Fruit fly (Drosophila melanogaster) whole organism, embryonic: ENCODE data around the gene PhKgamma.

ENCODE experiments used
- ATbp ChIP-seq: fragments of 200-800 bp; sonication (Bioruptor generic); optimal IDR thresholded peaks from 2 replicates; lab custom pipeline; 2017; ENCODE audit warnings: missing biosample characterization, mild to moderate bottlenecking, missing genetic modification characterization, missing genetic modification reagents
- CG10147 ChIP-seq: fragments of 200-800 bp; sonication (Bioruptor generic); optimal IDR thresholded peaks from 2 replicates; lab custom pipeline; 2019; ENCODE audit warnings: missing biosample characterization, mild to moderate bottlenecking, missing genetic modification characterization, moderate library complexity
- CG1024 ChIP-seq: fragments of 200-800 bp; sonication (Bioruptor generic); IDR thresholded peaks from 2 replicates; pipeline ENCODE4 v1.3.6; 2022; ENCODE audit warnings: missing biosample characterization, missing genetic modification characterization
- CG10267 ChIP-seq: fragments of 200-800 bp; sonication (Bioruptor generic); optimal IDR thresholded peaks from 2 replicates; lab custom pipeline; 2018; ENCODE audit warnings: missing biosample characterization, mild to moderate bottlenecking, missing genetic modification characterization, moderate library complexity
- CG10321 ChIP-seq: fragments of 200-800 bp; sonication (Bioruptor generic); IDR thresholded peaks from 2 replicates; pipeline ENCODE4 v1.3.6; 2022; ENCODE audit warnings: missing biosample characterization, missing genetic modification characterization
- CG10431 ChIP-seq: fragments of 200-800 bp; sonication (Bioruptor generic); optimal IDR thresholded peaks from 3 replicates; lab custom pipeline; 2018; ENCODE audit warnings: missing biosample characterization, mild to moderate bottlenecking, missing genetic modification characterization
- CG10565 ChIP-seq: fragments of 200-800 bp; sonication (Bioruptor generic); optimal IDR thresholded peaks from 3 replicates; lab custom pipeline; 2016; ENCODE audit warnings: missing biosample characterization, mild to moderate bottlenecking, missing genetic modification characterization
- CG12744 ChIP-seq: fragments of 200-800 bp; sonication (Bioruptor generic); optimal IDR thresholded peaks from 2 replicates; lab custom pipeline; 2016; ENCODE audit warnings: missing biosample characterization, missing genetic modification characterization
- CG13775 ChIP-seq: fragments of 200-800 bp; sonication (Bioruptor generic); optimal IDR thresholded peaks from 3 replicates; lab custom pipeline; 2017; ENCODE audit warnings: missing biosample characterization, mild to moderate bottlenecking, missing genetic modification characterization
- CG13894 ChIP-seq: fragments of 200-800 bp; sonication (Bioruptor generic); optimal IDR thresholded peaks from 3 replicates; lab custom pipeline; 2018; ENCODE audit warnings: missing biosample characterization, mild to moderate bottlenecking, missing genetic modification characterization, moderate library complexity
- CG14860 ChIP-seq: fragments of 200-800 bp; sonication (Bioruptor generic); IDR thresholded peaks from 3 replicates; pipeline ENCODE4 v1.3.6; 2022; ENCODE audit warnings: missing biosample characterization, missing genetic modification characterization; ENCODE audit not compliant: partially characterized antibody
- CG15601 ChIP-seq: fragments of 200-800 bp; sonication (Bioruptor generic); optimal IDR thresholded peaks from 3 replicates; lab custom pipeline; 2019; ENCODE audit warnings: missing biosample characterization, mild to moderate bottlenecking, missing genetic modification characterization, moderate library complexity
- CG1647 ChIP-seq: fragments of 200-800 bp; sonication (Bioruptor generic); optimal IDR thresholded peaks from 3 replicates; lab custom pipeline; 2016; ENCODE audit warnings: missing biosample characterization, missing genetic modification characterization
- CG16779 ChIP-seq: fragments of 200-800 bp; sonication (Bioruptor generic); IDR thresholded peaks from 2 replicates; pipeline ENCODE4 v1.3.6; 2022; ENCODE audit warnings: missing biosample characterization, missing genetic modification characterization
- CG17328 ChIP-seq: fragments of 200-800 bp; sonication (Bioruptor generic); IDR thresholded peaks from 2 replicates; pipeline ENCODE4 v1.3.6; 2022; ENCODE audit warnings: missing biosample characterization, missing genetic modification characterization
- CG17361 ChIP-seq: fragments of 200-800 bp; sonication (Bioruptor generic); IDR thresholded peaks from 3 replicates; pipeline ENCODE4 v1.3.6; 2022; ENCODE audit warnings: missing biosample characterization, missing genetic modification characterization
- CG33557 ChIP-seq: fragments of 200-800 bp; sonication (Bioruptor generic); optimal IDR thresholded peaks from 2 replicates; lab custom pipeline; 2019; ENCODE audit warnings: missing biosample characterization, mild to moderate bottlenecking, missing genetic modification characterization, moderate library complexity
- CG3838 ChIP-seq: fragments of 200-800 bp; sonication (Bioruptor generic); optimal IDR thresholded peaks from 3 replicates; lab custom pipeline; 2016; ENCODE audit warnings: missing biosample characterization, missing genetic modification characterization
- CG3995 ChIP-seq: fragments of 200-800 bp; sonication (Bioruptor generic); optimal IDR thresholded peaks from 3 replicates; lab custom pipeline; 2016; ENCODE audit warnings: missing biosample characterization, missing genetic modification characterization
- CG5180 ChIP-seq: fragments of 200-800 bp; sonication (Bioruptor generic); optimal IDR thresholded peaks from 3 replicates; lab custom pipeline; 2017; ENCODE audit warnings: missing biosample characterization, missing genetic modification characterization, mild to moderate bottlenecking, moderate library complexity, missing genetic modification reagents
- E2f1 ChIP-seq: fragments of 200-800 bp; sonication (Bioruptor generic); IDR thresholded peaks from 2 replicates; pipeline ENCODE4 v1.3.6; 2022; ENCODE audit warnings: missing biosample characterization, missing genetic modification characterization
- Hand ChIP-seq: fragments of 200-800 bp; sonication (Bioruptor generic); optimal IDR thresholded peaks from 2 replicates; lab custom pipeline; 2017; ENCODE audit warnings: mild to moderate bottlenecking, missing biosample characterization, missing genetic modification reagents, missing genetic modification characterization
- Pdp1 ChIP-seq, 2 experiments: fragments of 200-800 bp; sonication (Bioruptor generic); optimal IDR thresholded peaks; 3 replicates each; lab custom pipeline; 2016; ENCODE audit warnings: missing biosample characterization in 2 of 2, missing genetic modification characterization in 2 of 2, mild to moderate bottlenecking in 1 of 2, moderate library complexity in 1 of 2
- Trl ChIP-seq, 3 experiments: fragments of >200 bp in 2 of 3; fragments of 200-800 bp in 1 of 3; sonication (Bioruptor generic) in 1 of 3; optimal IDR thresholded peaks; 2 replicates in 1 of 3; 3 replicates in 2 of 3; lab custom pipeline; 2016 to 2017; ENCODE audit warnings: missing biosample characterization in 1 of 3, missing genetic modification characterization in 1 of 3
- Usf ChIP-seq: fragments of 200-800 bp; sonication (Bioruptor generic); optimal IDR thresholded peaks from 2 replicates; lab custom pipeline; 2017; ENCODE audit warnings: missing genotype, missing biosample characterization, missing genetic modification characterization
- Vsx1 ChIP-seq: fragments of 200-800 bp; sonication (Bioruptor generic); optimal IDR thresholded peaks from 2 replicates; lab custom pipeline; 2017; ENCODE audit warnings: missing biosample characterization, mild to moderate bottlenecking, missing genetic modification characterization, missing genetic modification reagents
- ato ChIP-seq: fragments of 200-800 bp; sonication (Bioruptor generic); IDR thresholded peaks from 2 replicates; pipeline ENCODE4 v1.3.6; 2022; ENCODE audit warnings: missing biosample characterization, missing genetic modification characterization; ENCODE audit not compliant: partially characterized antibody
- bcd ChIP-seq: fragments of 200-800 bp; sonication (Bioruptor generic); optimal IDR thresholded peaks from 2 replicates; lab custom pipeline; 2017; ENCODE audit warnings: missing biosample characterization, mild to moderate bottlenecking, missing genetic modification characterization
- caup ChIP-seq: fragments of 200-800 bp; sonication (Bioruptor generic); optimal IDR thresholded peaks from 3 replicates; lab custom pipeline; 2017; ENCODE audit warnings: missing biosample characterization, mild to moderate bottlenecking, missing genetic modification characterization, moderate library complexity; ENCODE audit not compliant: severe bottlenecking
- dan ChIP-seq: fragments of 200-800 bp; sonication (Bioruptor generic); IDR thresholded peaks from 2 replicates; pipeline ENCODE4 v1.3.6; 2022; ENCODE audit warnings: missing biosample characterization, missing genetic modification characterization
- dm ChIP-seq: fragments of 200-800 bp; sonication (Bioruptor generic); optimal IDR thresholded peaks from 3 replicates; lab custom pipeline; 2016; ENCODE audit warnings: missing biosample characterization, missing genetic modification characterization
- emc ChIP-seq: fragments of 200-800 bp; sonication (Bioruptor generic); optimal IDR thresholded peaks from 2 replicates; lab custom pipeline; 2016; ENCODE audit warnings: missing biosample characterization, missing genetic modification characterization
- fu2 ChIP-seq: fragments of 200-800 bp; sonication (Bioruptor generic); optimal IDR thresholded peaks from 2 replicates; lab custom pipeline; 2016; ENCODE audit warnings: missing biosample characterization, missing genetic modification characterization
- grn ChIP-seq: fragments of 200-800 bp; sonication (Bioruptor generic); optimal IDR thresholded peaks from 3 replicates; lab custom pipeline; 2017; ENCODE audit warnings: missing biosample characterization, missing genetic modification characterization
- gsb-n ChIP-seq: fragments of 200-800 bp; sonication (Bioruptor generic); optimal IDR thresholded peaks from 3 replicates; lab custom pipeline; 2018; ENCODE audit warnings: missing biosample characterization, mild to moderate bottlenecking, missing genetic modification characterization
- gt ChIP-seq: fragments of 200-800 bp; sonication (Bioruptor generic); IDR thresholded peaks from 2 replicates; pipeline ENCODE4 v1.3.6; 2022; ENCODE audit warnings: missing biosample characterization, missing genetic modification characterization
- ken ChIP-seq: fragments of 200-800 bp; sonication (Bioruptor generic); IDR thresholded peaks from 3 replicates; pipeline ENCODE4 v1.3.6; 2022; ENCODE audit warnings: missing biosample characterization, missing genetic modification characterization
- mld ChIP-seq: fragments of 200-800 bp; sonication (Bioruptor generic); IDR thresholded peaks from 3 replicates; pipeline ENCODE4 v1.3.6; 2022; ENCODE audit warnings: missing biosample characterization, missing genetic modification characterization; ENCODE audit not compliant: partially characterized antibody
- pfk ChIP-seq: fragments of 200-800 bp; sonication (Bioruptor generic); optimal IDR thresholded peaks from 2 replicates; lab custom pipeline; 2018; ENCODE audit warnings: missing biosample characterization, mild to moderate bottlenecking, missing genetic modification characterization, moderate library complexity
- psq ChIP-seq: fragments of 200-800 bp; sonication (Bioruptor generic); optimal IDR thresholded peaks from 2 replicates; lab custom pipeline; 2017; ENCODE audit warnings: missing biosample characterization, missing genetic modification characterization
- ranshi ChIP-seq: fragments of 200-800 bp; sonication (Bioruptor generic); IDR thresholded peaks from 2 replicates; pipeline ENCODE4 v1.3.6; 2022; ENCODE audit warnings: missing biosample characterization, missing genetic modification characterization
- repo ChIP-seq: fragments of 200-800 bp; sonication (Bioruptor generic); optimal IDR thresholded peaks from 2 replicates; lab custom pipeline; 2016; ENCODE audit warnings: missing biosample characterization, missing genetic modification characterization
- sc ChIP-seq, 3 experiments: fragments of >200 bp in 2 of 3; fragments of 200-800 bp in 1 of 3; sonication (Bioruptor generic) in 1 of 3; optimal IDR thresholded peaks; 2 replicates in 2 of 3; 3 replicates in 1 of 3; lab custom pipeline; 2017; ENCODE audit warnings: mild to moderate bottlenecking in 1 of 3, missing biosample characterization in 1 of 3, missing genetic modification characterization in 1 of 3, missing genetic modification reagents in 1 of 3
- seq ChIP-seq: fragments of 200-800 bp; sonication (Bioruptor generic); IDR thresholded peaks from 2 replicates; pipeline ENCODE4 v1.3.6; 2022; ENCODE audit warnings: missing biosample characterization, missing genetic modification characterization
- slbo ChIP-seq: fragments of 200-800 bp; sonication (Bioruptor generic); IDR thresholded peaks from 2 replicates; pipeline ENCODE4 v1.3.6; 2022; ENCODE audit warnings: missing biosample characterization, missing genetic modification characterization
- sr ChIP-seq: fragments of 200-800 bp; sonication (Bioruptor generic); IDR thresholded peaks from 3 replicates; pipeline ENCODE4 v1.3.6; 2022; ENCODE audit warnings: missing biosample characterization, missing genetic modification characterization
- trh ChIP-seq: fragments of 200-800 bp; sonication (Bioruptor generic); optimal IDR thresholded peaks from 2 replicates; lab custom pipeline; 2016; ENCODE audit warnings: missing biosample characterization, missing genetic modification characterization
- yki ChIP-seq: fragments of >200 bp; optimal IDR thresholded peaks from 3 replicates; lab custom pipeline; 2018

PhKgamma gene

DNA sequence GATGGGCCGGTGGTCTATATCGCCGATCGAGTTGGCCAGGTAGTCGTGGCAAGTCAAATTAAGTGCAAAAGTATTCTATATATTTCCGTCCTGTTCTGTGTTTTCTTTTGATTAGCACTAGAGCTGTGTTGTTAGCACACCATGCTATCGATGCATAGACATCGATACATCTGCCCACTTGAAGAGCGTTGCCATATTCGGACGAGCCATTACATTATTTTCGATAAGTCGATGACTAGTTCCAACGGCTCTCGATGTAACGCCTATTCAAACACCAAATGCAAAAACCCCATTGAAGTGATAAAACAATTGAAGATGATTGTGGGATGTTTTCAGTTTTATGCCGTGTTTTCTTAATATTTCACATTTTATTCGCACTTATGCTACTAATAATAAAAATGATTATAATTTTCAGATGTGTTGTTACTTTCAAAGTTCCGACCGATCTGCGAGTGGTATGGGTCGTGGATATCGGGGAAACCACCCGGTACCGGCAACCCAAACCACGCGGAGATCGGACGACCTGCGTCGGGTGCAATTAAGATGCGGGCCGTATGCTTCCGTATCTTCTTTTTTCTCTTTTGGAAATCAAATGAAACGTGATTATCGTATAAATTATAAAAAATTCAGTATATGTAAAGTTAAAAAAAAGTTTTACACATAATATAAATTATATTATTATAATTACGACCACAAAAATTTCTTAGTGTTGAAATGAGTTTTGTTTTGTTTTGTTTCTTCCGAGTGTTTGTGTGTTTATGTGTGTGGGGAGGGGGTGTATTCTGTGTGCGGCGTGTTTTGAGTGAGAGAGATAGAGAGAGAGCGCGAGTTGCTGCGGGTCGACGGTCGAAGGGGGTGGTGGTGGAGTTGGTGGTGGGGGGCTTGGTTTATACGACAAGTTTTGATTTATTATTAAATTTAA is 15.1 kb downstream of the PhKgamma start, which contains the start of gene FucT6 (continued):
- TF ChIP-seq CG10321 (GFP tag; lab: Robert Waterston, UW) (no peak), psq (GFP tag; lab: Kevin White, UChicago) (no peak), dan (GFP tag; lab: Robert Waterston, UW) (no peak), CG5180 (GFP tag; lab: Kevin White, UChicago) (no peak), CG15601 (peak; percentile 13), CG16779 (GFP tag; lab: Robert Waterston, UW) (no peak), mld (GFP tag; lab: Robert Waterston, UW) (peak; percentile 82), ATbp (peak; percentile 33), CG10147 (GFP tag; lab: Kevin White, UChicago) (no peak), CG10431 (GFP tag; lab: Kevin White, UChicago) (no peak), Trl (optimal IDR thresholded peaks at IDR 0.05; lab: Kevin White, UChicago) (peak; percentile 35 to 56), Trl (GFP tag; optimal IDR thresholded peaks at IDR 0.05; lab: Kevin White, UChicago) (no peak), CG3838 (GFP tag; lab: Kevin White, UChicago) (no peak), sc (optimal IDR thresholded peaks at IDR 0.05; lab: Kevin White, UChicago) (no peak), sc (GFP tag; optimal IDR thresholded peaks at IDR 0.05; lab: Kevin White, UChicago) (no peak), trh (no peak), CG12744 (GFP tag; lab: Kevin White, UChicago) (no peak), gsb-n (tag; lab: Kevin White, UChicago) (no peak), CG33557 (GFP tag; lab: Kevin White, UChicago) (no peak), grn (GFP tag; lab: Kevin White, UChicago) (no peak), Usf (GFP tag; lab: Kevin White, UChicago) (no peak), repo (GFP tag; lab: Kevin White, UChicago) (no peak), ranshi (0 out of 2 replicates have a peak, but pooled peaks have one; percentile 21), yki (no peak), fu2 (GFP tag; lab: Kevin White, UChicago) (no peak), Hand (GFP tag; lab: Kevin White, UChicago) (no peak), pfk (no peak), caup (GFP tag; lab: Kevin White, UChicago) (peak; percentile 11), CG10565 (no peak), seq (GFP tag; lab: Robert Waterston, UW) (no peak), CG10267 (tag; lab: Kevin White, UChicago) (peak; percentile 62), gt (GFP tag; lab: Robert Waterston, UW) (no peak), CG13775 (GFP tag; lab: Kevin White, UChicago) (peak; percentile 9), CG1024 (no peak), emc (no peak), dm (peak; percentile 20), CG14860 (peak; percentile 76), sr (GFP tag; lab: Robert Waterston, UW) (no peak), CG17361 (no peak; the same call in 2 of the 3 replicates), CG13894 (no peak), CG3995 (GFP tag; lab: Kevin White, UChicago) (no peak), Pdp1 (GFP tag; optimal IDR thresholded peaks at IDR 0.05; lab: Kevin White, UChicago) (peak in 1 of 2 experiments; percentile 67), CG1647 (no peak), slbo (GFP tag; lab: Robert Waterston, UW) (no peak), ken (GFP tag; lab: Robert Waterston, UW) (no peak), bcd (GFP tag; lab: Kevin White, UChicago) (no peak), CG17328 (GFP tag; lab: Robert Waterston, UW) (0 out of 2 replicates have a peak, but pooled peaks have one; percentile 32), Vsx1 (no peak), ato (peak; percentile 78), E2f1 (no peak)
